Worm (Caenorhabditis elegans) whole organism, L1 larva: ENCODE measurements around the gene F42C5.4.

ENCODE experiments used
- C16A3.4 ChIP-seq: fragments of 150-350 bp; optimal IDR thresholded peaks from 2 replicates; lab custom pipeline; 2014; ENCODE audit warnings: missing biosample characterization, missing genetic modification characterization
- ceh-8 ChIP-seq: fragments of 200-800 bp; sonication (Bioruptor generic); optimal IDR thresholded peaks from 2 replicates; lab custom pipeline; 2018; ENCODE audit warnings: mild to moderate bottlenecking, missing genetic modification characterization, moderate library complexity, missing compliant biosample characterization
- ceh-90 ChIP-seq: sonication (generic microtip); optimal IDR thresholded peaks from 2 replicates; lab custom pipeline; 2016; ENCODE audit warnings: missing genetic modification characterization, missing compliant biosample characterization
- efl-1 ChIP-seq, 4 experiments: fragments of 150-350 bp; optimal IDR thresholded peaks in 3 of 4; peaks in 1 of 4; 1 replicate in 1 of 4; 2 replicates in 3 of 4; lab custom pipeline; 2014; ENCODE audit warnings: missing biosample characterization in 2 of 4, missing genetic modification characterization in 2 of 4, missing genetic modification reagents in 2 of 4
- elt-2 ChIP-seq: sonication (generic microtip); optimal IDR thresholded peaks from 2 replicates; lab custom pipeline; 2016; ENCODE audit warnings: missing genetic modification characterization, mild to moderate bottlenecking, inconsistent platforms, missing compliant biosample characterization, missing genetic modification reagents
- fkh-4 ChIP-seq: sonication (generic microtip); optimal IDR thresholded peaks from 2 replicates; lab custom pipeline; 2016; ENCODE audit warnings: missing compliant biosample characterization, missing genetic modification characterization, borderline replicate concordance
- grh-1 ChIP-seq: fragments of 200-800 bp; sonication (Bioruptor generic); IDR thresholded peaks from 2 replicates; pipeline ENCODE4 v1.3.6; 2022; ENCODE audit warnings: missing genetic modification reagents, missing genetic modification characterization, missing compliant biosample characterization
- lin-14 ChIP-seq: fragments of 200-800 bp; sonication (Bioruptor generic); optimal IDR thresholded peaks from 2 replicates; lab custom pipeline; 2018; ENCODE audit warnings: mild to moderate bottlenecking, missing genetic modification characterization, moderate library complexity, missing compliant biosample characterization
- lin-35 ChIP-seq, 2 experiments: fragments of 150-350 bp; optimal IDR thresholded peaks; 2 replicates each; lab custom pipeline; 2014; ENCODE audit warnings: missing biosample characterization in 2 of 2, missing genetic modification characterization in 2 of 2, missing genetic modification reagents in 2 of 2
- lin-39 ChIP-seq: fragments of 150-350 bp; optimal IDR thresholded peaks from 2 replicates; lab custom pipeline; 2014; ENCODE audit warnings: missing biosample characterization, missing genetic modification reagents, missing genetic modification characterization
- lsy-2 ChIP-seq, 2 experiments: fragments of 150-350 bp; optimal IDR thresholded peaks; 2 replicates each; lab custom pipeline; 2014; ENCODE audit warnings: missing biosample characterization in 2 of 2, missing genetic modification characterization in 2 of 2
- mdl-1 ChIP-seq, 2 experiments: fragments of 150-350 bp; optimal IDR thresholded peaks; 2 replicates each; lab custom pipeline; 2014 to 2017; ENCODE audit warnings: missing biosample characterization in 2 of 2, missing genetic modification characterization in 2 of 2, inconsistent platforms in 1 of 2
- mef-2 ChIP-seq: fragments of 150-350 bp; optimal IDR thresholded peaks from 2 replicates; lab custom pipeline; 2014; ENCODE audit warnings: missing biosample characterization, missing genetic modification characterization
- mep-1 ChIP-seq: fragments of 150-350 bp; optimal IDR thresholded peaks from 2 replicates; lab custom pipeline; 2014; ENCODE audit warnings: missing biosample characterization, missing genetic modification characterization
- nhr-11 ChIP-seq: fragments of 150-350 bp; optimal IDR thresholded peaks from 2 replicates; lab custom pipeline; 2014; ENCODE audit warnings: missing biosample characterization, missing genetic modification characterization
- nhr-20 ChIP-seq: sonication (generic microtip); optimal IDR thresholded peaks from 2 replicates; lab custom pipeline; 2016; ENCODE audit warnings: mild to moderate bottlenecking, missing genetic modification characterization, missing compliant biosample characterization
- nhr-28 ChIP-seq: fragments of 150-350 bp; optimal IDR thresholded peaks from 2 replicates; lab custom pipeline; 2014; ENCODE audit warnings: missing biosample characterization, missing genetic modification characterization
- nhr-47 ChIP-seq: sonication (generic microtip); optimal IDR thresholded peaks from 2 replicates; lab custom pipeline; 2016; ENCODE audit warnings: mild to moderate bottlenecking, missing genetic modification characterization, moderate library complexity, missing compliant biosample characterization
- nhr-71 ChIP-seq: sonication (generic microtip); optimal IDR thresholded peaks from 2 replicates; lab custom pipeline; 2016; ENCODE audit warnings: mild to moderate bottlenecking, missing genetic modification characterization, moderate library complexity, missing compliant biosample characterization
- nhr-76 ChIP-seq: sonication (generic microtip); optimal IDR thresholded peaks from 2 replicates; lab custom pipeline; 2017; ENCODE audit warnings: missing biosample characterization, missing genetic modification characterization
- nhr-77 ChIP-seq: fragments of 150-350 bp; optimal IDR thresholded peaks from 2 replicates; lab custom pipeline; 2014; ENCODE audit warnings: missing biosample characterization, missing genetic modification characterization
- nhr-85 ChIP-seq: sonication (generic microtip); peaks from one replicate; lab custom pipeline; 2016; ENCODE audit warnings: missing genetic modification characterization, inconsistent platforms, missing compliant biosample characterization
- nhr-90 ChIP-seq: sonication (generic microtip); optimal IDR thresholded peaks from 2 replicates; lab custom pipeline; 2016; ENCODE audit warnings: mild to moderate bottlenecking, missing genetic modification characterization, missing compliant biosample characterization; ENCODE audit not compliant: poor library complexity
- pag-3 ChIP-seq: sonication (generic microtip); optimal IDR thresholded peaks from 2 replicates; lab custom pipeline; 2017; ENCODE audit warnings: missing genetic modification characterization, mild to moderate bottlenecking, missing compliant biosample characterization, antibody characterized with exemption, borderline replicate concordance; ENCODE audit not compliant: insufficient read depth
- rnt-1 ChIP-seq: sonication (generic microtip); optimal IDR thresholded peaks from 2 replicates; lab custom pipeline; 2016; ENCODE audit warnings: mild to moderate bottlenecking, missing genetic modification characterization, moderate library complexity, missing compliant biosample characterization
- skn-1 ChIP-seq: fragments of 150-350 bp; optimal IDR thresholded peaks from 2 replicates; lab custom pipeline; 2014; ENCODE audit warnings: missing biosample characterization, missing genetic modification characterization
- snpc-4 ChIP-seq: fragments of 150-350 bp; optimal IDR thresholded peaks from 2 replicates; lab custom pipeline; 2014; ENCODE audit warnings: missing biosample characterization, missing genetic modification characterization
- snu-23 ChIP-seq: sonication (generic microtip); optimal IDR thresholded peaks from 2 replicates; lab custom pipeline; 2016; ENCODE audit warnings: missing genetic modification characterization, missing compliant biosample characterization
- sox-4 ChIP-seq: sonication (generic microtip); optimal IDR thresholded peaks from 2 replicates; lab custom pipeline; 2016; ENCODE audit warnings: missing genetic modification characterization, missing compliant biosample characterization
- swsn-7 ChIP-seq: sonication (generic microtip); optimal IDR thresholded peaks from 2 replicates; lab custom pipeline; 2016; ENCODE audit warnings: missing genetic modification characterization, missing compliant biosample characterization
- tbx-2 ChIP-seq: sonication (generic microtip); optimal IDR thresholded peaks from 2 replicates; lab custom pipeline; 2016; ENCODE audit warnings: missing genetic modification characterization, missing compliant biosample characterization
- unc-130 ChIP-seq: fragments of 150-350 bp; optimal IDR thresholded peaks from 2 replicates; lab custom pipeline; 2017; ENCODE audit warnings: missing biosample characterization, missing genetic modification characterization, inconsistent platforms
- unc-62 ChIP-seq: fragments of 150-350 bp; optimal IDR thresholded peaks from 2 replicates; lab custom pipeline; 2014; ENCODE audit warnings: missing biosample characterization, missing genetic modification reagents, missing genetic modification characterization
- unc-86 ChIP-seq: sonication (generic microtip); optimal IDR thresholded peaks from 2 replicates; lab custom pipeline; 2016; ENCODE audit warnings: missing genetic modification characterization, missing compliant biosample characterization
- ztf-11 ChIP-seq, 2 experiments: sonication (generic microtip); optimal IDR thresholded peaks; 2 replicates each; lab custom pipeline; 2016 to 2017; ENCODE audit warnings: missing genetic modification characterization in 2 of 2, missing biosample characterization in 1 of 2, missing compliant biosample characterization in 1 of 2
- ztf-4 ChIP-seq: fragments of 150-350 bp; optimal IDR thresholded peaks from 2 replicates; lab custom pipeline; 2014; ENCODE audit warnings: missing biosample characterization, missing genetic modification characterization

F42C5.4 gene

ce11 chrIV:7246553-7246952 is 45.4 kb downstream of the F42C5.4 start, which contains the start of gene col-114:
Gene col-114, minus strand, starts transcription at chrIV:7246653.
- TF ChIP-seq pag-3 (tag; lab: Kevin White, UChicago) (no peak), efl-1 (optimal IDR thresholded peaks at IDR 0.05; lab: Kevin White, UChicago) (no peak), efl-1 (GFP tag; optimal IDR thresholded peaks at IDR 0.05 in 1 of 2; lab: Kevin White, UChicago) (peak in 1 of 2 experiments; percentile 39)

- TF ChIP-seq ceh-90 (tag; lab: Kevin White, UChicago): no peak
- TF ChIP-seq unc-62: no peak
Observed at ce11 chrIV:7245592-7245991, 46.3 kb downstream of the F42C5.4 start.

ce11 chrIV:7243913-7244312 is 48.0 kb downstream of the F42C5.4 start, which contains the start of gene afmd-1:
Gene afmd-1, plus strand, starts transcription at chrIV:7244228.
- TF ChIP-seq lin-39 (tag; lab: Kevin White, UChicago): no peak
- no peak for TF ChIP-seq nhr-76
- TF ChIP-seq nhr-90 (tag; lab: Kevin White, UChicago): no peak
- no peak for TF ChIP-seq nhr-47 (tag; lab: Kevin White, UChicago)
- no peak for TF ChIP-seq grh-1 (GFP tag; lab: Robert Waterston, UW)
- no peak for TF ChIP-seq skn-1 (tag; lab: Kevin White, UChicago)
- TF ChIP-seq ztf-4: no peak
- no peak for TF ChIP-seq mep-1 (tag; lab: Kevin White, UChicago)
- no peak for TF ChIP-seq unc-86 (tag; lab: Kevin White, UChicago)
- no peak for TF ChIP-seq snpc-4 (tag; lab: Kevin White, UChicago)
- TF ChIP-seq ceh-8 (GFP tag; lab: Kevin White, UChicago): no peak
- TF ChIP-seq nhr-11 (tag; lab: Kevin White, UChicago): no peak
- no peak for TF ChIP-seq nhr-20
- TF ChIP-seq tbx-2 (tag; lab: Kevin White, UChicago): no peak
- no peak for TF ChIP-seq fkh-4
- TF ChIP-seq ztf-11 (tag; optimal IDR thresholded peaks at IDR 0.05; lab: Kevin White, UChicago): no peak
- no peak for TF ChIP-seq mdl-1 (tag; optimal IDR thresholded peaks at IDR 0.05; lab: Kevin White, UChicago)

ce11 chrIV:7242220-7242789 is 49.6 kb downstream of the F42C5.4 start, which contains the start of gene gstk-2:
Gene gstk-2, minus strand, starts transcription at chrIV:7242270.
- TF ChIP-seq rnt-1 (tag; lab: Kevin White, UChicago): peak; percentile 59
- TF ChIP-seq grh-1 (GFP tag; lab: Robert Waterston, UW): no peak
- no peak for TF ChIP-seq snpc-4 (tag; lab: Kevin White, UChicago)
- TF ChIP-seq nhr-20: peak; percentile 53
- peak; percentile 29 for TF ChIP-seq tbx-2 (tag; lab: Kevin White, UChicago)
- peak; percentile 41 for TF ChIP-seq snu-23 (GFP tag; lab: Kevin White, UChicago)
- no peak for TF ChIP-seq sox-4 (tag; lab: Kevin White, UChicago)
- TF ChIP-seq nhr-28 (tag; lab: Kevin White, UChicago): no peak
- no peak for TF ChIP-seq swsn-7 (tag; lab: Kevin White, UChicago)
- TF ChIP-seq mdl-1 (tag; optimal IDR thresholded peaks at IDR 0.05; lab: Kevin White, UChicago): peak in 1 of 2 experiments; percentile 79
- TF ChIP-seq unc-130 (tag; lab: Kevin White, UChicago): peak; percentile 56
- TF ChIP-seq lin-35 (GFP tag; optimal IDR thresholded peaks at IDR 0.05; lab: Kevin White, UChicago): peak in 1 of 2 experiments; percentile 10
- TF ChIP-seq nhr-77: no peak
- TF ChIP-seq mef-2: peak; percentile 51
- TF ChIP-seq elt-2 (tag; lab: Kevin White, UChicago): peak; percentile 15
- no peak for TF ChIP-seq pag-3 (tag; lab: Kevin White, UChicago)
- TF ChIP-seq nhr-71: peak; percentile 74
- TF ChIP-seq nhr-85 (tag; lab: Kevin White, UChicago): peak; percentile 12
- TF ChIP-seq lsy-2 (tag; optimal IDR thresholded peaks at IDR 0.05; lab: Kevin White, UChicago): peak in 1 of 2 experiments; percentile 37
- TF ChIP-seq lin-14 (GFP tag; lab: Kevin White, UChicago): peak; percentile 75
- peak; percentile 14 for TF ChIP-seq C16A3.4
